Fruit fly (Drosophila melanogaster) whole organism, embryonic: ENCODE measurements around the gene Tmep.

Source experiments
- Adf1 ChIP-seq: fragments of 200-800 bp; sonication (Bioruptor generic); IDR thresholded peaks from 2 replicates; pipeline ENCODE4 v1.3.6; 2022; ENCODE audit warnings: missing biosample characterization, missing genetic modification characterization
- BEAF-32 ChIP-seq: fragments of 200-800 bp; sonication (Bioruptor generic); optimal IDR thresholded peaks from 3 replicates; lab custom pipeline; 2017; ENCODE audit warnings: missing biosample characterization, missing genetic modification characterization, mild to moderate bottlenecking, moderate library complexity, missing genetic modification reagents
- CG10543 ChIP-seq: fragments of 200-800 bp; sonication (Bioruptor generic); optimal IDR thresholded peaks from 3 replicates; lab custom pipeline; 2017; ENCODE audit warnings: missing biosample characterization, mild to moderate bottlenecking, missing genetic modification characterization, moderate library complexity
- CG11696 ChIP-seq: fragments of 200-800 bp; sonication (Bioruptor generic); IDR thresholded peaks from 2 replicates; pipeline ENCODE4 v1.3.6; 2022; ENCODE audit warnings: missing biosample characterization, missing genetic modification characterization
- CG12769 ChIP-seq: fragments of 200-800 bp; sonication (Bioruptor generic); optimal IDR thresholded peaks from 2 replicates; lab custom pipeline; 2019; ENCODE audit warnings: missing biosample characterization, mild to moderate bottlenecking, missing genetic modification characterization, moderate library complexity
- CG14050 ChIP-seq: fragments of 200-800 bp; sonication (Bioruptor generic); IDR thresholded peaks from 3 replicates; pipeline ENCODE4 v1.3.6; 2022; ENCODE audit warnings: missing biosample characterization, missing genetic modification characterization
- CG15479 ChIP-seq: fragments of 200-800 bp; sonication (Bioruptor generic); optimal IDR thresholded peaks from 3 replicates; lab custom pipeline; 2019; ENCODE audit warnings: missing biosample characterization, mild to moderate bottlenecking, missing genetic modification characterization, moderate library complexity
- CG15514 ChIP-seq: fragments of 200-800 bp; sonication (Bioruptor generic); optimal IDR thresholded peaks from 3 replicates; lab custom pipeline; 2017; ENCODE audit warnings: missing biosample characterization, missing genetic modification characterization, mild to moderate bottlenecking, moderate library complexity, missing genetic modification reagents
- CG1647 ChIP-seq: fragments of 200-800 bp; sonication (Bioruptor generic); optimal IDR thresholded peaks from 3 replicates; lab custom pipeline; 2016; ENCODE audit warnings: missing biosample characterization, missing genetic modification characterization
- CG17829 ChIP-seq: fragments of 200-800 bp; optimal IDR thresholded peaks from 2 replicates; lab custom pipeline; 2019; ENCODE audit warnings: missing biosample characterization, mild to moderate bottlenecking, missing genetic modification characterization, moderate library complexity
- CG18764 ChIP-seq: fragments of 200-800 bp; sonication (Bioruptor generic); optimal IDR thresholded peaks from 3 replicates; lab custom pipeline; 2016; ENCODE audit warnings: missing biosample characterization, missing genetic modification characterization
- CG34422 ChIP-seq: fragments of 200-800 bp; sonication (Bioruptor generic); IDR thresholded peaks from 3 replicates; pipeline ENCODE4 v1.3.6; 2022; ENCODE audit warnings: missing biosample characterization, missing genetic modification characterization
- CG43689 ChIP-seq: fragments of 200-800 bp; sonication (Bioruptor generic); IDR thresholded peaks from 2 replicates; pipeline ENCODE4 v1.3.6; 2022; ENCODE audit warnings: missing biosample characterization, missing genetic modification characterization
- CG5953 ChIP-seq: fragments of 200-800 bp; sonication (Bioruptor generic); IDR thresholded peaks from 2 replicates; pipeline ENCODE4 v1.3.6; 2022; ENCODE audit warnings: missing biosample characterization, missing genetic modification characterization
- CG6272 ChIP-seq: fragments of 200-800 bp; sonication (Bioruptor generic); IDR thresholded peaks from 2 replicates; pipeline ENCODE4 v1.3.6; 2022; ENCODE audit warnings: missing biosample characterization, missing genetic modification characterization
- CG6689 ChIP-seq: fragments of 200-800 bp; sonication (Bioruptor generic); IDR thresholded peaks from 2 replicates; pipeline ENCODE4 v1.3.6; 2022; ENCODE audit warnings: missing biosample characterization, missing genetic modification characterization
- CG7786 ChIP-seq: fragments of 200-800 bp; sonication (Bioruptor generic); optimal IDR thresholded peaks from 2 replicates; lab custom pipeline; 2016; ENCODE audit warnings: missing biosample characterization, missing genetic modification characterization
- CG8290 ChIP-seq, 3 experiments: fragments of 200-800 bp; sonication (Bioruptor generic); optimal IDR thresholded peaks; 2 replicates each; lab custom pipeline; 2016 to 2019; ENCODE audit warnings: missing biosample characterization in 3 of 3, missing genetic modification characterization in 3 of 3, mild to moderate bottlenecking in 2 of 3, moderate library complexity in 1 of 3
- CG9609 ChIP-seq: fragments of 200-800 bp; sonication (Bioruptor generic); optimal IDR thresholded peaks from 3 replicates; lab custom pipeline; 2016; ENCODE audit warnings: missing biosample characterization, missing genetic modification characterization
- Fer2 ChIP-seq: fragments of 200-800 bp; sonication (Bioruptor generic); optimal IDR thresholded peaks from 2 replicates; lab custom pipeline; 2018; ENCODE audit warnings: missing biosample characterization, mild to moderate bottlenecking, missing genetic modification characterization, moderate library complexity
- Fer3 ChIP-seq: fragments of 200-800 bp; sonication (Bioruptor generic); optimal IDR thresholded peaks from 2 replicates; lab custom pipeline; 2018; ENCODE audit warnings: missing biosample characterization, mild to moderate bottlenecking, missing genetic modification characterization, moderate library complexity
- MBD-R2 ChIP-seq: fragments of 200-800 bp; sonication (Bioruptor generic); IDR thresholded peaks from 2 replicates; pipeline ENCODE4 v1.3.6; 2022; ENCODE audit warnings: missing biosample characterization, missing genetic modification characterization
- Mes4 ChIP-seq: fragments of 200-800 bp; sonication (Bioruptor generic); optimal IDR thresholded peaks from 2 replicates; lab custom pipeline; 2016; ENCODE audit warnings: missing biosample characterization, missing genetic modification characterization
- Myb ChIP-seq: fragments of 200-800 bp; sonication (Bioruptor generic); optimal IDR thresholded peaks from 2 replicates; lab custom pipeline; 2016; ENCODE audit warnings: missing biosample characterization, missing genetic modification characterization
- Ptx1 ChIP-seq: fragments of 200-800 bp; sonication (Bioruptor generic); IDR thresholded peaks from 2 replicates; pipeline ENCODE4 v1.3.6; 2022; ENCODE audit warnings: missing biosample characterization, missing genetic modification characterization
- Spps ChIP-seq: fragments of 200-800 bp; sonication (Bioruptor generic); optimal IDR thresholded peaks from 2 replicates; lab custom pipeline; 2018; ENCODE audit warnings: missing biosample characterization, mild to moderate bottlenecking, missing genetic modification characterization
- Sry-β ChIP-seq: fragments of 200-800 bp; sonication (Bioruptor generic); optimal IDR thresholded peaks from 2 replicates; lab custom pipeline; 2018; ENCODE audit warnings: missing biosample characterization, mild to moderate bottlenecking, missing genetic modification characterization, moderate library complexity
- bowl ChIP-seq: fragments of 200-800 bp; sonication (Bioruptor generic); IDR thresholded peaks from 2 replicates; pipeline ENCODE4 v1.3.6; 2022; ENCODE audit warnings: missing biosample characterization, missing genetic modification characterization
- chinmo ChIP-seq: fragments of 200-800 bp; sonication (Bioruptor generic); IDR thresholded peaks from 4 replicates; pipeline ENCODE4 v1.3.6; 2022; ENCODE audit warnings: missing biosample characterization, missing genetic modification characterization; ENCODE audit not compliant: partially characterized antibody
- ci ChIP-seq: fragments of 200-800 bp; sonication (Bioruptor generic); IDR thresholded peaks from 3 replicates; pipeline ENCODE4 v1.3.6; 2022; ENCODE audit warnings: missing biosample characterization, missing genetic modification characterization
- crc ChIP-seq: fragments of 200-800 bp; sonication (Bioruptor generic); optimal IDR thresholded peaks from 2 replicates; lab custom pipeline; 2016; ENCODE audit warnings: missing biosample characterization, missing genetic modification characterization
- crol ChIP-seq: fragments of 200-800 bp; sonication (Bioruptor generic); IDR thresholded peaks from 2 replicates; pipeline ENCODE4 v1.3.6; 2022; ENCODE audit warnings: missing biosample characterization, missing genetic modification characterization
- gro ChIP-seq: fragments of 200-800 bp; sonication (Bioruptor generic); optimal IDR thresholded peaks from 2 replicates; lab custom pipeline; 2016; ENCODE audit warnings: missing biosample characterization, missing genetic modification characterization
- gsb ChIP-seq: fragments of 200-800 bp; sonication (Bioruptor generic); IDR thresholded peaks from 2 replicates; pipeline ENCODE4 v1.3.6; 2022; ENCODE audit warnings: missing biosample characterization, missing genetic modification characterization
- gsb-n ChIP-seq: fragments of 200-800 bp; sonication (Bioruptor generic); optimal IDR thresholded peaks from 3 replicates; lab custom pipeline; 2018; ENCODE audit warnings: missing biosample characterization, mild to moderate bottlenecking, missing genetic modification characterization
- h ChIP-seq: fragments of >200 bp; optimal IDR thresholded peaks from 2 replicates; lab custom pipeline; 2017
- mam ChIP-seq: fragments of 200-800 bp; sonication (Bioruptor generic); optimal IDR thresholded peaks from 3 replicates; lab custom pipeline; 2016; ENCODE audit warnings: missing biosample characterization, missing genetic modification characterization
- nau ChIP-seq: fragments of 200-800 bp; sonication (Bioruptor generic); optimal IDR thresholded peaks from 3 replicates; lab custom pipeline; 2017; ENCODE audit warnings: missing biosample characterization, mild to moderate bottlenecking, missing genetic modification characterization, missing genetic modification reagents
- nmo ChIP-seq: fragments of 200-800 bp; sonication (Bioruptor generic); optimal IDR thresholded peaks from 2 replicates; lab custom pipeline; 2018; ENCODE audit warnings: missing biosample characterization, mild to moderate bottlenecking, missing genetic modification characterization, moderate library complexity
- org-1 ChIP-seq: fragments of 200-800 bp; sonication (Bioruptor generic); optimal IDR thresholded peaks from 2 replicates; lab custom pipeline; 2017; ENCODE audit warnings: missing biosample characterization, missing genetic modification characterization
- sc ChIP-seq, 3 experiments: fragments of >200 bp in 2 of 3; fragments of 200-800 bp in 1 of 3; sonication (Bioruptor generic) in 1 of 3; optimal IDR thresholded peaks; 2 replicates in 2 of 3; 3 replicates in 1 of 3; lab custom pipeline; 2017; ENCODE audit warnings: mild to moderate bottlenecking in 1 of 3, missing biosample characterization in 1 of 3, missing genetic modification characterization in 1 of 3, missing genetic modification reagents in 1 of 3
- sd ChIP-seq: fragments of 200-800 bp; sonication (Bioruptor generic); optimal IDR thresholded peaks from 3 replicates; lab custom pipeline; 2018; ENCODE audit warnings: missing biosample characterization, mild to moderate bottlenecking, missing genetic modification characterization, moderate library complexity
- sima ChIP-seq: fragments of 200-800 bp; sonication (Bioruptor generic); optimal IDR thresholded peaks from 2 replicates; lab custom pipeline; 2016; ENCODE audit warnings: missing biosample characterization, missing genetic modification characterization
- sr ChIP-seq: fragments of 200-800 bp; sonication (Bioruptor generic); IDR thresholded peaks from 3 replicates; pipeline ENCODE4 v1.3.6; 2022; ENCODE audit warnings: missing biosample characterization, missing genetic modification characterization
- tup ChIP-seq: fragments of 200-800 bp; sonication (Bioruptor generic); optimal IDR thresholded peaks from 2 replicates; lab custom pipeline; 2016; ENCODE audit warnings: missing biosample characterization, mild to moderate bottlenecking, missing genetic modification characterization, moderate library complexity
- twi ChIP-seq: fragments of 200-800 bp; optimal IDR thresholded peaks from 2 replicates; lab custom pipeline; 2019; ENCODE audit warnings: missing biosample characterization, mild to moderate bottlenecking, missing genetic modification characterization, moderate library complexity
- zfh1 ChIP-seq: fragments of 200-800 bp; sonication (Bioruptor generic); IDR thresholded peaks from 3 replicates; pipeline ENCODE4 v1.3.6; 2022; ENCODE audit warnings: missing biosample characterization, missing genetic modification characterization

Tmep gene

dm6 chr3L:1579169-1579853 is 10.3 kb downstream of the Tmep start (continued):
- TF ChIP-seq Fer2 (tag; lab: Kevin White, UChicago): no peak
- TF ChIP-seq Ptx1 (GFP tag; lab: Robert Waterston, UW): peak; percentile 72
- peak; percentile 76 for TF ChIP-seq gsb-n (tag; lab: Kevin White, UChicago)
- TF ChIP-seq CG11696: peak; percentile 93
- TF ChIP-seq crc (GFP tag; lab: Kevin White, UChicago): peak; percentile 64
- 0 out of 2 replicates have a peak, but pooled peaks have one; percentile 11 for TF ChIP-seq CG6272
- TF ChIP-seq zfh1 (GFP tag; lab: Robert Waterston, UW): peak; percentile 28
- peak; percentile 76 for TF ChIP-seq Mes4
- TF ChIP-seq mam (GFP tag; lab: Kevin White, UChicago): peak; percentile 35
- peak; percentile 78 for TF ChIP-seq org-1 (GFP tag; lab: Kevin White, UChicago)
- TF ChIP-seq CG34422: no peak
- no peak for TF ChIP-seq bowl
- no peak for TF ChIP-seq CG1647
- TF ChIP-seq Fer3 (tag; lab: Kevin White, UChicago): peak; percentile 61
- peak; percentile 45; the same call in 1 of the 2 replicates for TF ChIP-seq CG43689
- TF ChIP-seq Sry-β: peak; percentile 57
- no peak; the same call in 1 of the 2 replicates for TF ChIP-seq Adf1 (GFP tag; lab: Robert Waterston, UW)
- peak; percentile 46 for TF ChIP-seq CG7786
- TF ChIP-seq CG14050 (GFP tag; lab: Robert Waterston, UW): peak; percentile 17; the same call in 1 of the 3 replicates
- TF ChIP-seq sc (optimal IDR thresholded peaks at IDR 0.05; lab: Kevin White, UChicago): no peak
- peak; percentile 77 for TF ChIP-seq sc (GFP tag; optimal IDR thresholded peaks at IDR 0.05; lab: Kevin White, UChicago)
- peak; percentile 86 for TF ChIP-seq nau (GFP tag; lab: Kevin White, UChicago)
- peak; percentile 19; the same call in 1 of the 2 replicates for TF ChIP-seq MBD-R2 (GFP tag; lab: Robert Waterston, UW)
- no peak for TF ChIP-seq BEAF-32
- peak; percentile 61 for TF ChIP-seq CG6689
- TF ChIP-seq CG18764 (GFP tag; lab: Kevin White, UChicago): peak; percentile 78
- peak; percentile 71 for TF ChIP-seq Spps (tag; lab: Kevin White, UChicago)
- no peak for TF ChIP-seq h (lab: Kevin White, UChicago)
- peak; percentile 39 for TF ChIP-seq Myb (GFP tag; lab: Kevin White, UChicago)
- TF ChIP-seq sima (GFP tag; lab: Kevin White, UChicago): peak; percentile 54
- peak; percentile 80 for TF ChIP-seq CG15479 (GFP tag; lab: Kevin White, UChicago)
- peak; percentile 25 for TF ChIP-seq tup (GFP tag; lab: Kevin White, UChicago)
- TF ChIP-seq gro (GFP tag; lab: Kevin White, UChicago): no peak
- peak; percentile 72 for TF ChIP-seq CG17829 (tag; lab: Kevin White, UChicago)
- no peak for TF ChIP-seq gsb (GFP tag; lab: Robert Waterston, UW)

- TF ChIP-seq nmo (GFP tag; lab: Kevin White, UChicago): no peak
- peak; percentile 46 for TF ChIP-seq CG10543 (GFP tag; lab: Kevin White, UChicago)
- TF ChIP-seq CG15514 (GFP tag; lab: Kevin White, UChicago): no peak
- no peak for TF ChIP-seq twi (tag; lab: Kevin White, UChicago)
- TF ChIP-seq sd (tag; lab: Kevin White, UChicago): peak; percentile 71
- TF ChIP-seq CG9609 (GFP tag; lab: Kevin White, UChicago): no peak
- TF ChIP-seq chinmo: 0 out of 4 replicates have a peak, but pooled peaks have one; percentile 23
- peak; percentile 79 for TF ChIP-seq crol (GFP tag; lab: Robert Waterston, UW)
- TF ChIP-seq sr (GFP tag; lab: Robert Waterston, UW): peak; percentile 88
- peak; percentile 79 for TF ChIP-seq CG12769 (tag; lab: Kevin White, UChicago)
- 0 out of 3 replicates have a peak, but pooled peaks have one; percentile 9 for TF ChIP-seq ci (GFP tag; lab: Robert Waterston, UW)
- TF ChIP-seq CG5953 (GFP tag; lab: Robert Waterston, UW): no peak
- no peak for TF ChIP-seq CG8290 (GFP tag; optimal IDR thresholded peaks at IDR 0.05; lab: Kevin White, UChicago)
- TF ChIP-seq CG8290 (tag; optimal IDR thresholded peaks at IDR 0.05; lab: Kevin White, UChicago): no peak
- TF ChIP-seq, all 482 proteins: peak for 7
Measured at dm6 chr3L:1580194-1580593, 11.2 kb downstream of the Tmep start.
